Worm (Caenorhabditis elegans) whole organism, L2 larva: Measurements from ENCODE around the gene dhhc-6.
A peak's percentile ranks its signal among the peaks of the same experiment; 100 is the strongest.

Source experiments
- C34F6.9 ChIP-seq: fragments of 150-350 bp; optimal IDR thresholded peaks from 2 replicates; lab custom pipeline; 2014; ENCODE audit warnings: missing biosample characterization, missing genetic modification characterization
- F13H6.1 ChIP-seq: sonication (generic microtip); optimal IDR thresholded peaks from 2 replicates; lab custom pipeline; 2016; ENCODE audit warnings: missing genetic modification characterization, missing compliant biosample characterization
- R02D3.7 ChIP-seq: fragments of 150-350 bp; optimal IDR thresholded peaks from 2 replicates; lab custom pipeline; 2014; ENCODE audit warnings: missing biosample characterization, missing genetic modification characterization
- ZK546.5 ChIP-seq: sonication (generic microtip); optimal IDR thresholded peaks from 2 replicates; lab custom pipeline; 2017; ENCODE audit warnings: missing biosample characterization, missing genetic modification characterization
- ama-1 ChIP-seq: fragments of 150-350 bp; optimal IDR thresholded peaks from 2 replicates; lab custom pipeline; 2018; ENCODE audit warnings: inconsistent platforms
- ceh-82 ChIP-seq: fragments of 150-350 bp; optimal IDR thresholded peaks from 2 replicates; lab custom pipeline; 2014; ENCODE audit warnings: missing biosample characterization, missing genetic modification characterization
- crh-2 ChIP-seq: sonication (generic microtip); optimal IDR thresholded peaks from 2 replicates; lab custom pipeline; 2017; ENCODE audit warnings: missing biosample characterization, missing genetic modification characterization
- egl-27 ChIP-seq: sonication (generic microtip); optimal IDR thresholded peaks from 3 replicates; lab custom pipeline; 2017; ENCODE audit warnings: missing biosample characterization, missing genetic modification reagents, missing genetic modification characterization
- elt-1 ChIP-seq: fragments of 150-350 bp; optimal IDR thresholded peaks from 2 replicates; lab custom pipeline; 2014; ENCODE audit warnings: missing biosample characterization, missing genetic modification characterization
- fos-1 ChIP-seq: fragments of 150-350 bp; optimal IDR thresholded peaks from 2 replicates; lab custom pipeline; 2014; ENCODE audit warnings: missing biosample characterization, missing genetic modification characterization
- lin-13 ChIP-seq: fragments of 150-350 bp; optimal IDR thresholded peaks from 2 replicates; lab custom pipeline; 2014; ENCODE audit warnings: missing biosample characterization, missing genetic modification reagents, missing genetic modification characterization
- lin-39 ChIP-seq: fragments of 150-350 bp; optimal IDR thresholded peaks from 2 replicates; lab custom pipeline; 2014; ENCODE audit warnings: missing biosample characterization, missing genetic modification reagents, missing genetic modification characterization
- lsy-2 ChIP-seq, 2 experiments: fragments of 150-350 bp in 1 of 2; sonication (generic microtip) in 1 of 2; optimal IDR thresholded peaks; 2 replicates each; lab custom pipeline; 2014 to 2017; ENCODE audit warnings: missing biosample characterization in 2 of 2, missing genetic modification characterization in 2 of 2
- mbf-1 ChIP-seq: sonication (generic microtip); optimal IDR thresholded peaks from 2 replicates; lab custom pipeline; 2017; ENCODE audit warnings: missing biosample characterization, missing genetic modification characterization
- nhr-129 ChIP-seq: fragments of 150-350 bp; optimal IDR thresholded peaks from 2 replicates; lab custom pipeline; 2014; ENCODE audit warnings: missing biosample characterization, missing genetic modification characterization
- nhr-21 ChIP-seq: fragments of 150-350 bp; optimal IDR thresholded peaks from 2 replicates; lab custom pipeline; 2014; ENCODE audit warnings: missing biosample characterization, missing genetic modification characterization
- nhr-23 ChIP-seq: fragments of 150-350 bp; optimal IDR thresholded peaks from 2 replicates; lab custom pipeline; 2014; ENCODE audit warnings: missing biosample characterization, missing genetic modification reagents, missing genetic modification characterization
- nhr-237 ChIP-seq: fragments of 150-350 bp; optimal IDR thresholded peaks from 2 replicates; lab custom pipeline; 2014; ENCODE audit warnings: missing biosample characterization, missing genetic modification characterization
- nhr-25 ChIP-seq: fragments of 150-350 bp; sonication (generic microtip); optimal IDR thresholded peaks from 3 replicates; lab custom pipeline; 2014; ENCODE audit warnings: missing biosample characterization, missing genetic modification characterization
- nhr-6 ChIP-seq: fragments of 150-350 bp; optimal IDR thresholded peaks from 2 replicates; lab custom pipeline; 2014; ENCODE audit warnings: missing biosample characterization, missing genetic modification characterization
- nhr-77 ChIP-seq: fragments of 150-350 bp; optimal IDR thresholded peaks from 2 replicates; lab custom pipeline; 2014; ENCODE audit warnings: missing biosample characterization, missing genetic modification characterization
- sem-4 ChIP-seq: fragments of 150-350 bp; optimal IDR thresholded peaks from 2 replicates; lab custom pipeline; 2014; ENCODE audit warnings: missing biosample characterization, missing genetic modification reagents, missing genetic modification characterization
- sma-9 ChIP-seq, 2 experiments: fragments of 150-350 bp in 1 of 2; sonication (generic microtip) in 1 of 2; optimal IDR thresholded peaks; 2 replicates each; lab custom pipeline; 2014 to 2016; ENCODE audit warnings: missing genetic modification characterization in 2 of 2, mild to moderate bottlenecking in 1 of 2, missing biosample characterization in 1 of 2, missing compliant biosample characterization in 1 of 2, missing genetic modification reagents in 1 of 2, moderate library complexity in 1 of 2
- snpc-4 ChIP-seq: fragments of 150-350 bp; optimal IDR thresholded peaks from 2 replicates; lab custom pipeline; 2014; ENCODE audit warnings: missing biosample characterization, missing genetic modification characterization
- unc-39 ChIP-seq: fragments of 150-350 bp; optimal IDR thresholded peaks from 2 replicates; lab custom pipeline; 2014; ENCODE audit warnings: missing biosample characterization, missing genetic modification characterization
- unc-55 ChIP-seq: fragments of 150-350 bp; sonication (generic microtip); optimal IDR thresholded peaks from 3 replicates; lab custom pipeline; 2014; ENCODE audit warnings: missing biosample characterization, missing genetic modification reagents, missing genetic modification characterization
- ztf-11 ChIP-seq: sonication (generic microtip); optimal IDR thresholded peaks from 2 replicates; lab custom pipeline; 2017; ENCODE audit warnings: missing biosample characterization, missing genetic modification characterization

Gene dhhc-6

DNA sequence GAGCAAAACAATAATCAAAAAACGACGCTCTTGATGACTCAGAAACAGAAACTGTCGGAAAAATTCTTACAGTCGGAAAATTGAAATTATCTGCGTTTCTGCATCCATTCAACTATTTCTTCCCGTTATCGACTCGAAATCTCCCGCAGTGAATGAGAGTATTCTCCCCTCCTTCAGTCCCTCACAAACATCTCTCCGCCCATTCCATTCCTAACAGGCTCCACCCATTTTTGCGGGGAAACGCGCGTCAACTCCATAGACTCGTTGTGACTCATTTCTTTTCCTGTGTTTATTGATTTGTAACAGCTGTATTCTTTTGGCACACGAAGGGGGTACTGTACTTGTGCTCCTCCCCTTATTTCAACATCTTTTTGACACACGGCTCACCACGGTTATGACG, 3.1 kb downstream of the dhhc-6 start:
- TF ChIP-seq elt-1 (tag; lab: Kevin White, UChicago), result no peak
- peak; percentile 31 for TF ChIP-seq unc-55 (GFP tag; lab: Kevin White, UChicago)
- TF ChIP-seq lsy-2 (tag; optimal IDR thresholded peaks at IDR 0.05; lab: Kevin White, UChicago), result peak in 1 of 2 experiments; percentile 43
- peak; percentile 73 for TF ChIP-seq nhr-129 (tag; lab: Kevin White, UChicago)
- TF ChIP-seq, all 48 proteins: peak for 3

- peak; percentile 90 for TF ChIP-seq fos-1
- peak; percentile 54 for TF ChIP-seq unc-55 (GFP tag; lab: Kevin White, UChicago)
- TF ChIP-seq nhr-77 (tag; lab: Kevin White, UChicago), result no peak
- peak; percentile 31 for TF ChIP-seq C34F6.9 (tag; lab: Kevin White, UChicago)
- TF ChIP-seq unc-39 (tag; lab: Kevin White, UChicago), result no peak
- peak; percentile 11 for TF ChIP-seq nhr-129 (tag; lab: Kevin White, UChicago)
Measured at ce11 chrIV:12128708-12129107, 4.0 kb downstream of the dhhc-6 start.

DNA sequence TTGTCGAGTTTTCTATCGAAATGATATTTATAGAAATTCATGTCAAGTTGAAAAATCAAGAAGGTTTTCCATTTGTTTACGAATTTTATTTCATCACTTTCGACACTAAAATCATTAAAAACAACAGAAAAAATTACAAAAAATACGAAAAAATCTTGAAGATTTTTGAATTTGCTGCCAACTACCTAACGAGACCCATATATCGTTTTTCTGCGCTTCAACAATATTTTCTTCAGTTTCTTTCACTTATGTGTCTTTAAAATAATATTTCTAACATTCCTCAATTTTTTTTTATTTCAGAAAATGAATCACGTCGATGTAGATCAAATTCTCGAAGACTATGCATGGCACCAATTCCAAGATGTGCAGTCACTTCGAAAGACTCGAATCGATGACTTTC, 4.5 kb downstream of the dhhc-6 start, which contains the start of gene lin-24:
lin-24 (plus strand) TSS at position 301 of the 400 bp plus-strand sequence.
- no peak for TF ChIP-seq ceh-82 (tag; lab: Kevin White, UChicago)
- TF ChIP-seq nhr-25 (tag; lab: Kevin White, UChicago), result no peak
- TF ChIP-seq sma-9 (GFP tag; optimal IDR thresholded peaks at IDR 0.05; lab: Kevin White, UChicago), result no peak
- no peak for TF ChIP-seq sma-9 (tag; optimal IDR thresholded peaks at IDR 0.05; lab: Kevin White, UChicago)
- TF ChIP-seq lin-39 (tag; lab: Kevin White, UChicago), result no peak
- TF ChIP-seq ztf-11 (tag; lab: Kevin White, UChicago), result no peak
- TF ChIP-seq ama-1 (lab: Kevin White, UChicago), result no peak
- no peak for TF ChIP-seq R02D3.7 (tag; lab: Kevin White, UChicago)
- TF ChIP-seq nhr-77 (tag; lab: Kevin White, UChicago), result no peak
- TF ChIP-seq egl-27 (tag; lab: Kevin White, UChicago), result no peak
- TF ChIP-seq nhr-21 (tag; lab: Kevin White, UChicago), result no peak
- no peak for TF ChIP-seq ZK546.5 (tag; lab: Kevin White, UChicago)
- no peak for TF ChIP-seq nhr-6 (tag; lab: Kevin White, UChicago)
- TF ChIP-seq nhr-129 (tag; lab: Kevin White, UChicago), result no peak
- no peak for TF ChIP-seq crh-2
- no peak for TF ChIP-seq lsy-2 (tag; optimal IDR thresholded peaks at IDR 0.05; lab: Kevin White, UChicago)

DNA sequence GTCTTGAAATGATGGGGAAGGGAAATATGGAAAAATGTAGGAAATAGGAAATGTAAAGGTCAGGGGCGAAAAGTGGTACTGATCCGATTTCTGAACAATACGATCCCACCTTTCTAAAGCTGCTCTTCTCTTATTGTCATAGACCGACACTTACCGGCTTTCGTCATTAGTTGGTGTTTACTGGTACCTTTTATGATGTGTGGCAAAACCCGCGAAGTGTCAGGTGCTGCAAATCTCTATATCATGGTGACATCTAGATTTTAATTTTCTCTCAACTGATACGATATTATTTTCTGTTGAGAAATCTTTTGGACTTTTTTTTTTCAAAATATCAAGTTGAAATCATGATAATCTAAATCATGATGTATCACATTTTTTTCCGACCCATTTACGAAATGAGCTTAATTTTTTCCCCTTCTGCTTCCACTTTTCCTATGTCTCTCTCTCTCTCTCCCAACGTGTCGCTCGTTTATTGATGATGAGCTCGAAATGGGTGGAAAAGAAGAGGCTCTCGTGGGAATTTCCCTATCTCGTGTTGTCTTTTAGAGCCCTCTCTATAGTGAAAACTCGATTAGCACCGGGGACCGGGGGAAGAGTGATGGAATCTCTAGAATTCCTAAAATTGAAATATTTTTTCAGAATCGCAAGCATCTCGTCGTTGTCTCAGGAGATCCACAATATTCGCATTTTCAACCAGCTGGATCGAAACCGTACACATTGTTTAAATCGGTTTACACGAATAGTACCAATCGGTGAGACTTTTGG, 6.7 kb downstream of the dhhc-6 start:
- TF ChIP-seq nhr-129 (tag; lab: Kevin White, UChicago) (peak; percentile 11), nhr-6 (tag; lab: Kevin White, UChicago) (no peak), snpc-4 (tag; lab: Kevin White, UChicago) (peak; percentile 59)

ce11 chrIV:12133776-12134175, 9.0 kb downstream of the dhhc-6 start:
- TF ChIP-seq nhr-129 (tag; lab: Kevin White, UChicago) (peak; percentile 13), F13H6.1 (tag; lab: Kevin White, UChicago) (no peak)
- TF ChIP-seq, all 48 proteins: peak for 1

DNA sequence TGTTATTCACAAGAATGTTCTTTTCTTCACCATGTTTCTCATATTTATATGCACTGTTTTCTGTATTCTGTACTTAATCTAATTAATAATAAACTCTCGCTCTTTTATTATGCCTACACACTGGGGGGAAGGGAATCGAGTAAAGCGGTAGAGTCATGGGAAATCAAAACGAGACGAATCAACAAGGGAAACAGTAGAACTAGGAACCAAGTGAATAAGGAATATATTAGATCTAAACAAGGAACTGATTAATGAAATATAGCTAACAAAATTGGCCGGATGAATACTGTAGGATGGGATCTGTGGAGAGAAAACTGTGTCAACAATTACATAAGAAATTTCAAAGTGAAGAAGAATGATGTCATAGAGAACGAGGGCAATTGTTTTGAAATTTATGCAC, 10.2 kb downstream of the dhhc-6 start:
- TF ChIP-seq ceh-82 (tag; lab: Kevin White, UChicago) (no peak), sem-4 (tag; lab: Kevin White, UChicago) (no peak), snpc-4 (tag; lab: Kevin White, UChicago) (no peak), ama-1 (lab: Kevin White, UChicago) (no peak), nhr-23 (tag; lab: Kevin White, UChicago) (no peak), nhr-237 (tag; lab: Kevin White, UChicago) (no peak), lsy-2 (tag; optimal IDR thresholded peaks at IDR 0.05; lab: Kevin White, UChicago) (no peak), lin-13 (GFP tag; lab: Kevin White, UChicago) (no peak), mbf-1 (tag; lab: Kevin White, UChicago) (no peak), egl-27 (tag; lab: Kevin White, UChicago) (no peak), nhr-77 (tag; lab: Kevin White, UChicago) (no peak), unc-55 (GFP tag; lab: Kevin White, UChicago) (no peak)
- TF ChIP-seq, all 48 proteins: peak for 0
